Fruit fly (Drosophila melanogaster) whole organism, embryonic: ENCODE measurements around the gene CG33483.
A peak's percentile ranks its signal among the peaks of the same experiment; 100 is the strongest.

Experiments
- Abd-B ChIP-seq: fragments of 200-800 bp; sonication (Bioruptor generic); optimal IDR thresholded peaks from 2 replicates; lab custom pipeline; 2018; ENCODE audit warnings: missing biosample characterization, mild to moderate bottlenecking, missing genetic modification characterization, moderate library complexity
- Blimp-1 ChIP-seq: fragments of 200-800 bp; sonication (Bioruptor generic); optimal IDR thresholded peaks from 3 replicates; lab custom pipeline; 2018; ENCODE audit warnings: missing biosample characterization, missing genetic modification characterization, mild to moderate bottlenecking, moderate library complexity, missing genetic modification reagents
- CG11247 ChIP-seq: fragments of 200-800 bp; sonication (Bioruptor generic); IDR thresholded peaks from 2 replicates; pipeline ENCODE4 v1.3.6; 2022; ENCODE audit warnings: missing biosample characterization, missing genetic modification characterization
- CG12391 ChIP-seq: fragments of 200-800 bp; sonication (Bioruptor generic); optimal IDR thresholded peaks from 3 replicates; lab custom pipeline; 2018; ENCODE audit warnings: missing biosample characterization, mild to moderate bottlenecking, missing genetic modification characterization, moderate library complexity
- CG13296 ChIP-seq: fragments of 200-800 bp; sonication (Bioruptor generic); optimal IDR thresholded peaks from 3 replicates; lab custom pipeline; 2018; ENCODE audit warnings: missing biosample characterization, mild to moderate bottlenecking, missing genetic modification characterization
- CG15479 ChIP-seq: fragments of 200-800 bp; sonication (Bioruptor generic); optimal IDR thresholded peaks from 3 replicates; lab custom pipeline; 2019; ENCODE audit warnings: missing biosample characterization, mild to moderate bottlenecking, missing genetic modification characterization, moderate library complexity
- CG17359 ChIP-seq: fragments of 200-800 bp; sonication (Bioruptor generic); optimal IDR thresholded peaks from 3 replicates; lab custom pipeline; 2018; ENCODE audit warnings: missing biosample characterization, mild to moderate bottlenecking, missing genetic modification characterization, moderate library complexity
- CG1832 ChIP-seq: fragments of 200-800 bp; sonication (Bioruptor generic); optimal IDR thresholded peaks from 2 replicates; lab custom pipeline; 2017; ENCODE audit warnings: missing biosample characterization, mild to moderate bottlenecking, missing genetic modification characterization, inconsistent platforms
- CG18764 ChIP-seq: fragments of 200-800 bp; sonication (Bioruptor generic); optimal IDR thresholded peaks from 3 replicates; lab custom pipeline; 2016; ENCODE audit warnings: missing biosample characterization, missing genetic modification characterization
- CG2875 ChIP-seq: fragments of 200-800 bp; sonication (Bioruptor generic); optimal IDR thresholded peaks from 2 replicates; lab custom pipeline; 2017; ENCODE audit warnings: missing biosample characterization, mild to moderate bottlenecking, missing genetic modification characterization, missing genetic modification reagents
- CG30431 ChIP-seq: fragments of 200-800 bp; sonication (Bioruptor generic); optimal IDR thresholded peaks from 2 replicates; lab custom pipeline; 2017; ENCODE audit warnings: missing biosample characterization, missing genetic modification characterization
- CG34224 ChIP-seq: fragments of 200-800 bp; sonication (Bioruptor generic); IDR thresholded peaks from 3 replicates; pipeline ENCODE4 v1.3.6; 2022; ENCODE audit warnings: missing biosample characterization, missing genetic modification characterization; ENCODE audit not compliant: partially characterized antibody
- CG4328 ChIP-seq: fragments of 200-800 bp; sonication (Bioruptor generic); optimal IDR thresholded peaks from 3 replicates; lab custom pipeline; 2017; ENCODE audit warnings: missing biosample characterization, missing genetic modification reagents, missing genetic modification characterization
- CG4730 ChIP-seq: fragments of 200-800 bp; sonication (Bioruptor generic); IDR thresholded peaks from 2 replicates; pipeline ENCODE4 v1.3.6; 2022; ENCODE audit warnings: missing biosample characterization, missing genetic modification characterization
- CG5180 ChIP-seq: fragments of 200-800 bp; sonication (Bioruptor generic); optimal IDR thresholded peaks from 3 replicates; lab custom pipeline; 2017; ENCODE audit warnings: missing biosample characterization, missing genetic modification characterization, mild to moderate bottlenecking, moderate library complexity, missing genetic modification reagents
- CG8478 ChIP-seq: fragments of >200 bp; optimal IDR thresholded peaks from 2 replicates; lab custom pipeline; 2018
- CG9817 ChIP-seq: fragments of 200-800 bp; sonication (Bioruptor generic); optimal IDR thresholded peaks from 2 replicates; lab custom pipeline; 2018; ENCODE audit warnings: missing biosample characterization, mild to moderate bottlenecking, missing genetic modification characterization, moderate library complexity
- D19B ChIP-seq: fragments of 200-800 bp; sonication (Bioruptor generic); optimal IDR thresholded peaks from 2 replicates; lab custom pipeline; 2017; ENCODE audit warnings: missing biosample characterization, mild to moderate bottlenecking, missing genetic modification characterization
- Dp ChIP-seq: fragments of 200-800 bp; sonication (Bioruptor generic); optimal IDR thresholded peaks from 2 replicates; lab custom pipeline; 2018; ENCODE audit warnings: missing biosample characterization, mild to moderate bottlenecking, missing genetic modification characterization, moderate library complexity
- Fer3 ChIP-seq: fragments of 200-800 bp; sonication (Bioruptor generic); optimal IDR thresholded peaks from 2 replicates; lab custom pipeline; 2018; ENCODE audit warnings: missing biosample characterization, mild to moderate bottlenecking, missing genetic modification characterization, moderate library complexity
- HmgD ChIP-seq: fragments of 200-800 bp; sonication (Bioruptor generic); optimal IDR thresholded peaks from 3 replicates; lab custom pipeline; 2016; ENCODE audit warnings: missing biosample characterization, missing genetic modification characterization
- Hr39 ChIP-seq: fragments of >200 bp; optimal IDR thresholded peaks from 2 replicates; lab custom pipeline; 2017
- Hsf ChIP-seq: fragments of 200-800 bp; sonication (Bioruptor generic); optimal IDR thresholded peaks from 3 replicates; lab custom pipeline; 2016; ENCODE audit warnings: missing biosample characterization, missing genetic modification characterization
- Kr ChIP-seq: fragments of 200-800 bp; sonication (Bioruptor generic); optimal IDR thresholded peaks from 2 replicates; lab custom pipeline; 2017; ENCODE audit warnings: missing biosample characterization, mild to moderate bottlenecking, missing genetic modification characterization
- Mes4 ChIP-seq: fragments of 200-800 bp; sonication (Bioruptor generic); optimal IDR thresholded peaks from 2 replicates; lab custom pipeline; 2016; ENCODE audit warnings: missing biosample characterization, missing genetic modification characterization
- NC2α ChIP-seq: fragments of 200-800 bp; sonication (Bioruptor generic); optimal IDR thresholded peaks from 2 replicates; lab custom pipeline; 2016; ENCODE audit warnings: missing biosample characterization, missing genetic modification characterization
- NC2β ChIP-seq: fragments of 200-800 bp; sonication (Bioruptor generic); optimal IDR thresholded peaks from 2 replicates; lab custom pipeline; 2016; ENCODE audit warnings: missing biosample characterization, missing genetic modification characterization
- Vsx1 ChIP-seq: fragments of 200-800 bp; sonication (Bioruptor generic); optimal IDR thresholded peaks from 2 replicates; lab custom pipeline; 2017; ENCODE audit warnings: missing biosample characterization, mild to moderate bottlenecking, missing genetic modification characterization, missing genetic modification reagents
- bbx ChIP-seq: fragments of 200-800 bp; sonication (Bioruptor generic); IDR thresholded peaks from 2 replicates; pipeline ENCODE4 v1.3.6; 2022; ENCODE audit warnings: missing biosample characterization, missing genetic modification characterization; ENCODE audit not compliant: partially characterized antibody
- bowl ChIP-seq: fragments of 200-800 bp; sonication (Bioruptor generic); IDR thresholded peaks from 2 replicates; pipeline ENCODE4 v1.3.6; 2022; ENCODE audit warnings: missing biosample characterization, missing genetic modification characterization
- chn ChIP-seq: fragments of 200-800 bp; sonication (Bioruptor generic); optimal IDR thresholded peaks from 2 replicates; lab custom pipeline; 2016; ENCODE audit warnings: missing biosample characterization, missing genetic modification characterization
- ci ChIP-seq: fragments of 200-800 bp; sonication (Bioruptor generic); IDR thresholded peaks from 3 replicates; pipeline ENCODE4 v1.3.6; 2022; ENCODE audit warnings: missing biosample characterization, missing genetic modification characterization
- danr ChIP-seq: fragments of 200-800 bp; sonication (Bioruptor generic); IDR thresholded peaks from 2 replicates; pipeline ENCODE4 v1.3.6; 2022; ENCODE audit warnings: missing biosample characterization, missing genetic modification characterization
- dati ChIP-seq: fragments of 200-800 bp; sonication (Bioruptor generic); IDR thresholded peaks from 2 replicates; pipeline ENCODE4 v1.3.6; 2022; ENCODE audit warnings: missing biosample characterization, missing genetic modification characterization
- emc ChIP-seq: fragments of 200-800 bp; sonication (Bioruptor generic); optimal IDR thresholded peaks from 2 replicates; lab custom pipeline; 2016; ENCODE audit warnings: missing biosample characterization, missing genetic modification characterization
- eve ChIP-seq, 2 experiments: fragments of >200 bp; optimal IDR thresholded peaks; 2 replicates each; lab custom pipeline; 2017; ENCODE audit warnings: missing biosample characterization in 2 of 2, missing genetic modification characterization in 2 of 2
- grau ChIP-seq: fragments of 200-800 bp; optimal IDR thresholded peaks from 3 replicates; lab custom pipeline; 2019; ENCODE audit warnings: missing biosample characterization, mild to moderate bottlenecking, missing genetic modification characterization, moderate library complexity
- ham ChIP-seq: fragments of 200-800 bp; sonication (Bioruptor generic); IDR thresholded peaks from 2 replicates; pipeline ENCODE4 v1.3.6; 2022; ENCODE audit warnings: missing biosample characterization, missing genetic modification characterization
- kah ChIP-seq: fragments of 200-800 bp; sonication (Bioruptor generic); optimal IDR thresholded peaks from 2 replicates; lab custom pipeline; 2018; ENCODE audit warnings: missing biosample characterization, mild to moderate bottlenecking, missing genetic modification characterization
- ken ChIP-seq: fragments of 200-800 bp; sonication (Bioruptor generic); IDR thresholded peaks from 3 replicates; pipeline ENCODE4 v1.3.6; 2022; ENCODE audit warnings: missing biosample characterization, missing genetic modification characterization
- nom ChIP-seq: fragments of 200-800 bp; sonication (Bioruptor generic); optimal IDR thresholded peaks from 2 replicates; lab custom pipeline; 2017; ENCODE audit warnings: missing biosample characterization, missing genetic modification characterization, mild to moderate bottlenecking, moderate library complexity, missing genetic modification reagents
- pan ChIP-seq, 4 experiments: fragments of >200 bp in 3 of 4; fragments of 200-800 bp in 1 of 4; sonication (Bioruptor generic) in 1 of 4; optimal IDR thresholded peaks in 3 of 4; IDR thresholded peaks in 1 of 4; 2 replicates each; pipeline versions ENCODE4 v1.3.6 to Lab custom; 2017 to 2022; ENCODE audit warnings: missing biosample characterization in 2 of 4, missing genetic modification characterization in 2 of 4, mixed read lengths in 1 of 4
- run ChIP-seq: fragments of 200-800 bp; sonication (Bioruptor generic); optimal IDR thresholded peaks from 3 replicates; lab custom pipeline; 2018; ENCODE audit warnings: missing biosample characterization, mild to moderate bottlenecking, missing genetic modification characterization
- sisA ChIP-seq: fragments of 200-800 bp; sonication (Bioruptor generic); IDR thresholded peaks from 2 replicates; pipeline ENCODE4 v1.3.6; 2022; ENCODE audit warnings: missing biosample characterization, missing genetic modification characterization
- ssp ChIP-seq: fragments of 200-800 bp; sonication (Bioruptor generic); IDR thresholded peaks from 2 replicates; pipeline ENCODE4 v1.3.6; 2022; ENCODE audit warnings: missing biosample characterization, missing genetic modification characterization
- stwl ChIP-seq: fragments of 200-800 bp; sonication (Bioruptor generic); optimal IDR thresholded peaks from 3 replicates; lab custom pipeline; 2018; ENCODE audit warnings: missing biosample characterization, mild to moderate bottlenecking, missing genetic modification characterization, moderate library complexity
- ttk ChIP-seq: fragments of 200-800 bp; sonication (Bioruptor generic); IDR thresholded peaks from 2 replicates; pipeline ENCODE4 v2.1.2; 2022; ENCODE audit warnings: missing biosample characterization, missing genetic modification characterization
- wdn ChIP-seq: fragments of 200-800 bp; sonication (Bioruptor generic); IDR thresholded peaks from 2 replicates; pipeline ENCODE4 v1.3.6; 2022; ENCODE audit warnings: missing biosample characterization, missing genetic modification characterization
- wek ChIP-seq: fragments of 200-800 bp; sonication (Bioruptor generic); optimal IDR thresholded peaks from 3 replicates; lab custom pipeline; 2018; ENCODE audit warnings: missing biosample characterization, mild to moderate bottlenecking, missing genetic modification characterization, moderate library complexity

Gene CG33483

DNA sequence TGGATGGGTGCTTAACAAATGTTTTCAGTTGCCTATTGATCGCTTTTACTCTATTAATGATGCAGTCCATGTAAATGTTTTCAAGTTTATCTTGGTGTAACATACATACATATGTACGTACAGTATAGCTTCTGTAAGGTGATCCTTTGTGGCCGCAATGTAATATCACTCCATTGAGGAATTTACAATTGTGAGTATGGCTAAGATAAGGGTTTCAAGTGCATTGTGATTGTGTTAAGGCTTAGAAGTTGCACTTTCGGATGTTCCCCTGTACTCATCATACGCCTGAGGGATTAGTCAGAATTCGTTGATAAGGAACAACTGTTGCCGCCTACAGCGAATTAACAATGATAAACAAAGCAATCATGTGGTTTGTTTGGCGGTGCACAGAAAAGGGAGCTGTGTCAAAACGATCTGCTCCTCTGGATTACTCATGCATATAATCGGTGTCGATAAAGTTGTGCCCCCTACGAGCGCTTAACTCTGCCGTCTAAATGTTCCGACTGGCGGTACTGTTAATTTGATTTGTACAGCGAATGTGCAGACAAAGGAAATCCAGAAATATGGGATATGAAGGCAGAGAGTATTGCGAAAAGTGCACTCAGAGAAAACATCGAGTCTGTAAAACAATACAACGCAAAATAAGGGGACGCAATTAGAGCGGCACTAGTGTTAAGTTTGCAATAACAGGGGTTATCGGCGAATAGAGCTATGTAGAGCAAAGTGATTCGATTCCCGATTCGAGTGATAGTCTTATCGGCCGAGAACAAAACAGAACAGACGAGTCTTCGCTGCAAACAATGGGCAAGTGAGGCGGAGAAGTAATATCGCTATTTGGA is 14.0 kb downstream of the CG33483 start (continued):
- peak; percentile 14; the same call in 1 of the 2 replicates for TF ChIP-seq ssp
- TF ChIP-seq CG1832 (GFP tag; lab: Kevin White, UChicago) = no peak
- peak; percentile 93 for TF ChIP-seq grau
- no peak for TF ChIP-seq Abd-B (GFP tag; lab: Kevin White, UChicago)
- no peak for TF ChIP-seq Kr
- no peak for TF ChIP-seq CG5180 (GFP tag; lab: Kevin White, UChicago)
- peak; percentile 59 for TF ChIP-seq CG4730 (GFP tag; lab: Robert Waterston, UW)
- peak; percentile 42 for TF ChIP-seq CG30431 (GFP tag; lab: Kevin White, UChicago)
- TF ChIP-seq wdn (GFP tag; lab: Robert Waterston, UW) = peak; percentile 58
- TF ChIP-seq CG13296 = peak; percentile 34
- peak; percentile 59 for TF ChIP-seq CG12391
- peak; percentile 41; the same call in 1 of the 2 replicates for TF ChIP-seq ttk (GFP tag; lab: Robert Waterston, UW)
- peak; percentile 85 for TF ChIP-seq ci
- TF ChIP-seq nom (GFP tag; lab: Kevin White, UChicago) = peak; percentile 37
- TF ChIP-seq CG17359 (tag; lab: Kevin White, UChicago) = peak; percentile 74
- TF ChIP-seq Hr39 (lab: Kevin White, UChicago) = no peak
- peak; percentile 71 for TF ChIP-seq Fer3
- peak; percentile 71 for TF ChIP-seq CG11247
- no peak for TF ChIP-seq D19B (GFP tag; lab: Kevin White, UChicago)
- no peak for TF ChIP-seq bbx (GFP tag; lab: Robert Waterston, UW)
- TF ChIP-seq Hsf (GFP tag; lab: Kevin White, UChicago) = peak; percentile 69
- TF ChIP-seq emc (GFP tag; lab: Kevin White, UChicago) = peak; percentile 24
- TF ChIP-seq CG18764 = peak; percentile 11
- peak; percentile 11 for TF ChIP-seq kah
- TF ChIP-seq run (tag; lab: Kevin White, UChicago) = no peak
- no peak for TF ChIP-seq danr (GFP tag; lab: Robert Waterston, UW)
- no peak for TF ChIP-seq Vsx1
- no peak for TF ChIP-seq pan (optimal IDR thresholded peaks at IDR 0.05; lab: Kevin White, UChicago)
- peak in 1 of 2 experiments; percentile 82 for TF ChIP-seq pan (GFP tag; optimal IDR thresholded peaks at IDR 0.05 in 1 of 2, IDR thresholded peaks at IDR 0.05 in 1 of 2)
- no peak for TF ChIP-seq CG4328 (GFP tag; lab: Kevin White, UChicago)
- TF ChIP-seq chn (GFP tag; lab: Kevin White, UChicago) = peak; percentile 27
- TF ChIP-seq HmgD = no peak
- no peak for TF ChIP-seq CG34224
- no peak for TF ChIP-seq ham (GFP tag; lab: Robert Waterston, UW)
- peak; percentile 66 for TF ChIP-seq NC2β (GFP tag; lab: Kevin White, UChicago)
- TF ChIP-seq CG8478 (lab: Kevin White, UChicago) = no peak
- no peak for TF ChIP-seq dati
- TF ChIP-seq wek (GFP tag; lab: Kevin White, UChicago) = peak; percentile 34
- TF ChIP-seq NC2α (GFP tag; lab: Kevin White, UChicago) = no peak
- no peak for TF ChIP-seq Mes4 (GFP tag; lab: Kevin White, UChicago)
- TF ChIP-seq CG15479 (GFP tag; lab: Kevin White, UChicago) = peak; percentile 89
- TF ChIP-seq bowl (GFP tag; lab: Robert Waterston, UW) = 0 out of 2 replicates have a peak, but pooled peaks have one; percentile 18
- peak; percentile 79 for TF ChIP-seq ken (GFP tag; lab: Robert Waterston, UW)
- TF ChIP-seq sisA (GFP tag; lab: Robert Waterston, UW) = peak; percentile 65
- TF ChIP-seq stwl (tag; lab: Kevin White, UChicago) = no peak
- no peak for TF ChIP-seq eve (GFP tag; optimal IDR thresholded peaks at IDR 0.05; lab: Kevin White, UChicago)
- peak; percentile 62 for TF ChIP-seq Blimp-1 (GFP tag; lab: Kevin White, UChicago)
- TF ChIP-seq Dp (GFP tag; lab: Kevin White, UChicago) = no peak
- peak; percentile 45 for TF ChIP-seq CG2875 (GFP tag; lab: Kevin White, UChicago)
- TF ChIP-seq CG9817 = peak; percentile 59
